Worm (Caenorhabditis elegans) whole organism, L4/young adult: ENCODE data around the gene fbxa-38.

Experiments
- dao-5 ChIP-seq: sonication (generic microtip); optimal IDR thresholded peaks from 2 replicates; lab custom pipeline; 2016; ENCODE audit warnings: missing genotype, missing genetic modification characterization, moderate library complexity, missing compliant biosample characterization
- him-1 ChIP-seq: sonication (generic microtip); optimal IDR thresholded peaks from 2 replicates; lab custom pipeline; 2016; ENCODE audit warnings: missing genotype, missing genetic modification reagents, missing genetic modification characterization, missing compliant biosample characterization

- TF ChIP-seq him-1 (tag; lab: Kevin White, UChicago) (no peak), dao-5 (no peak)
Observed at ce11 chrIII:2255522-2255921, 31.1 kb downstream of the fbxa-38 start, which contains the start of gene fbxa-71.
